Worm (Caenorhabditis elegans): ENCODE measurements around the gene tag-180.
A peak's percentile ranks its signal among the peaks of the same experiment; 100 is the strongest.

DNA sequence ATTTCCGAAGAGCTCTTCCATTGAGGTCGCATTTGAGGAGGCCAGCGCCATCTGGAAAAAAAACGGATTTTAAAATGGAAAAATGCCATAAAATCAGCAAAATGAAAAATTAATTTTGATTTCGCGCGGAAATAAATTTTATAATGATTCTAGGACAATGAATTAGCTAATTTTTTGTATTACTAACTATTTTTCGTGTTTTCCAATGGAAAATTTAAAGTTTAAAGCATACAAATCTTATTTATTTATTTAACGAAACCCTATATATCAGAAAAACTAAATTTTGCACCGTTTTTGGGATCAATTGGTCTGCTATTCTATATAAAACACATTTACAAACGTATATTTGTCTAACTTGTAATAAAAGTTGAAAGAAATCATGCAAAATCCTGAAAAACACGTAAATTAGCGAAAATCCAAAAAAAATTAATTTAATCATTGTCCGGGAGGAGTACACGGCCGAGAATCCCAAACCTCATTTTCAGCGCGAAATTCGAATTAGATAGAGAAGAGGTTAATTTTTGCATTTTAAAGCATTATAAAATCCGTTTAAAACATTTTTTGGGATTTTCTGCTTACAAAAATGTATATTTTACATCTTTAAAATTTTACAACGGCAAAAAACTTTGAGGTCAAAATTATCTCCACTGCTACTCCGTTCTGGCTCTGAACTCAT, 39.0 kb downstream of the tag-180 start, which contains the start of gene C47G2.3:
- TF ChIP-seq fos-1 (tag; optimal IDR thresholded peaks at IDR 0.05) (peak; percentile 35), elt-3 (tag; optimal IDR thresholded peaks at IDR 0.05) (no peak), mdl-1 (tag; optimal IDR thresholded peaks at IDR 0.05) (no peak), ztf-1 (GFP tag; conservative IDR thresholded peaks at IDR 0.05) (no peak), egl-27 (tag; optimal IDR thresholded peaks at IDR 0.05) (no peak), R02D3.7 (tag; optimal IDR thresholded peaks at IDR 0.05) (no peak)

All from whole organism, L2 larva.